Fruit fly (Drosophila melanogaster) Kc167 (cell line): ENCODE data around the gene CG31104.

ENCODE experiments used
- Myc ChIP-seq: fragments of >200 bp; optimal IDR thresholded peaks from 2 replicates; lab custom pipeline; 2017; ENCODE audit warnings: missing external identifiers
- Sin3A ChIP-seq: fragments of >200 bp; optimal IDR thresholded peaks from 2 replicates; lab custom pipeline; 2018; ENCODE audit warnings: missing external identifiers
- h ChIP-seq: fragments of >200 bp; optimal IDR thresholded peaks from 3 replicates; lab custom pipeline; 2018; ENCODE audit warnings: missing external identifiers
- insv ChIP-seq: fragments of >200 bp; optimal IDR thresholded peaks from 3 replicates; lab custom pipeline; 2018; ENCODE audit warnings: missing external identifiers
- psq ChIP-seq: fragments of >200 bp; optimal IDR thresholded peaks from 2 replicates; lab custom pipeline; 2017; ENCODE audit warnings: missing external identifiers
- ttk ChIP-seq: sonication (Bioruptor generic); optimal IDR thresholded peaks from 2 replicates; lab custom pipeline; 2017; ENCODE audit warnings: missing external identifiers

CG31104 gene

dm6 chr3R:25285173-25285572 lies at the start of gene CG31104:
Gene CG31104 (plus strand): TSS chr3R:25285473.
- TF ChIP-seq Sin3A (lab: Kevin White, UChicago) (no peak), h (lab: Kevin White, UChicago) (no peak), psq (lab: Kevin White, UChicago) (no peak), ttk (no peak), insv (lab: Kevin White, UChicago) (no peak), Myc (lab: Kevin White, UChicago) (no peak)

- TF ChIP-seq psq (lab: Kevin White, UChicago) = no peak
- TF ChIP-seq Sin3A (lab: Kevin White, UChicago) = no peak
- no peak for TF ChIP-seq Myc (lab: Kevin White, UChicago)
- no peak for TF ChIP-seq h (lab: Kevin White, UChicago)
- no peak for TF ChIP-seq ttk
- no peak for TF ChIP-seq insv (lab: Kevin White, UChicago)
These were observed 49.2 kb upstream of the CG31104 start for dm6 chr3R:25236121-25236520.

DNA sequence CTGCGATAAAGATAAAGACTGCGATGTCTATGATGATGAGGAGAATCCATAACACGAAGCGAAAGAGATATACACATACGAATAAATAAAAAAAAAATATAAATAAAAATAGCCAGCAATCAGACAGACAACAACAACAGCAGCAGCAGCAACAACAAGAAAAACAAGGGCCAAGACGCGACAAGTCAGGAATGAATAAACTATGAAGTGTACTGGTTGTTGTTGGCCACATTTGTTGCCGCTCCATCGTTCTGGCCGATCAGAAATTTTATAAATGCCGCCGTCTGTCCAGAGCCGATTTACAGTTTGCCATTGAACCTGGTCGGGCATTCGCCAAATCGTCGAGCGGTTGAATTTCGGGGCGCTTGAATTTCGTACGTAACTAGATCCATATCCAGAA lies 48.0 kb upstream of the CG31104 start, which contains the start of gene Jhbp7:
TSS of gene Jhbp7 (plus strand) at position 301 of the 400 bp plus-strand sequence.
- TF ChIP-seq psq (lab: Kevin White, UChicago) = no peak
- no peak for TF ChIP-seq Sin3A (lab: Kevin White, UChicago)
- no peak for TF ChIP-seq ttk
- TF ChIP-seq h (lab: Kevin White, UChicago) = no peak
- TF ChIP-seq Myc (lab: Kevin White, UChicago) = no peak
- TF ChIP-seq insv (lab: Kevin White, UChicago) = no peak

DNA sequence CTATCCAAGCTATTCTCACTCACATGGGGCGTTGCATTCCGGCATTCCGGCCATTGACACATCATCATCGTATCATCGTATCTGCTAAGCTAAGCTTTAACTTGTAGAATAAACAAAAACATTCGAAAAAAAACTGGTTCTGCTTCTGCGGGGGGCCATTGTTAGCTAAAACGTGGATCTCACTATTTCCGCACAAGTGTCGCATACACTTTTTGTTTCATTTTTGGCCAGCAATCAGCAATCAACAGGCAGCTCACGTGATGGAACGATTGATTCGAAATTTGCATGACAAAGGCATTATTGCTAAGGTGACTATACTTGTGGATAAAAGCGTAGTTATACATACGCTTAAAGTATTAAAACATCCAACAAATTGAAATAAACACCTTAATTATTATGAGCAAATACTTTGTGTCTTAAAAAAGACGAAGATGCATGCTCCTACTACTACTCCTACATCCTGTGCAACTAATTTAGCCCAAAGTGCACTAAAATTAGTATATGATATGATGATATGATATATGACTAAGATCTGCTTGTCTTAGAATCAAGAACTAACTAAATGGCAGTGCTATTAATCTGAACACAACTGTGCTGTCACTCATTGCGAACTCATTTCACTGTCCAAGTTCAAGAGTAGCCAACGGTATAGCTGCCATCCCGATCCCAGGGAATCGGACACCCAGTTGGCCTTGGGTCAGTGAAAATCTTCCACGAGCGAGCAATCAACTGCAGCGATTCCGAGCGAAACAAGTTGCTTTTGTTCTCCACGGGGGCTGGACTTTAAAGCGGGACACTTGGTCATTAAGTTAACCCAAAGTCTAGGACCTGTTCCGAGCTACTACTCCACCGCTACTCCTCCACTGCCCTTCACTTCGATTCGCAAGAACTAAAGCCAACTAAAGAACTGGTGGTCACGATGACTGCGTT lies 46.2 kb upstream of the CG31104 start:
- no peak for TF ChIP-seq psq (lab: Kevin White, UChicago)
- TF ChIP-seq h (lab: Kevin White, UChicago) = no peak
- TF ChIP-seq Myc (lab: Kevin White, UChicago) = no peak
- no peak for TF ChIP-seq insv (lab: Kevin White, UChicago)
- no peak for TF ChIP-seq ttk
- TF ChIP-seq Sin3A (lab: Kevin White, UChicago) = no peak

DNA sequence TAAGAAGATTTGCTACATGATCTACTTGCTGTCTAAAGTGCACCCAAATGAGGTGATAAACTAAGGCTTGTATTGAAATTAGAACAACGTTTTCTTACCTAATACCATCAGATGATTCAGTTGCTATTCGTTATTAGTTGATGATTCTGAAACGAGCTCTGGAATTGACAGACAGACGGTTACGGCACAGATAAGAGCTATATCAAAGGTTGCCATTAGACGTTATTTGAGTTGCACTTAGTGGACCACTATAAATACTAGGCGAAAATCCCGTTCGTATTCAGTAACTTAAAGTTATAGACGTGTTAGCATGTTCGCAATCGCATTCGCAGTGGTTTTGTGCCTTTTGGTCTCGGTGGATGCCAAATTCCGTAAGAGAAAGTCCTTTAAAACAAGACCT lies 45.4 kb upstream of the CG31104 start, which contains the start of gene to:
TSS of gene to (plus strand) at position 301 of the 400 bp plus-strand sequence.
- TF ChIP-seq psq (lab: Kevin White, UChicago) (no peak), h (lab: Kevin White, UChicago) (no peak)

DNA sequence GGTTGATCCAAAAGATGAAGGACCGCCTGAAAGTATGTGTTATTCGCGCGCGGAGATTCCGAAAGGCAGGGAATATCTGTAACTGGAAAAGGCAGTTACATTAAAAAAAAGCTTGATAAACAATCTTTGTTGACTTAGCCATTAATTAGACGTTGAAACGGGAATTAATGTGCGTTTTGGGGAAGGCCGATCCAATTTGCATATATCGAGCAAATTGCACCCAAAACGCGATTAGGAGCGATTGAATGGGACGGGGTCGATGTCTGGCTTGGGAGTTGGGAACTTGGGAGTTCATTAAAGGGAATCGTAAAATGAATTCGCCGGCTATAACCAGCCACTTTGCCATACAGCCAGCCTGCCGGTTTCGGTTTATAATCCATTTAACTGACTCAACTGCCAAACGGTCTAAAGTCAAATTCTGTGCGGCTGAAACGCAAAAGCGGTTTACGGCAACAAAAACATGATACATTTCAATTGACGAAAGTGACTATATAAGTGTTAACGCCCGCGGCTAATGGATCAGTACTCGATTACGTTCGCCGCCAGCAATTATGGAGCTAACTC lies 43.7 kb upstream of the CG31104 start, which contains the start of gene CG11854:
TSS of gene CG11854 (plus strand) at position 514 of the 564 bp plus-strand sequence.
- TF ChIP-seq psq (lab: Kevin White, UChicago) = no peak
- no peak for TF ChIP-seq h (lab: Kevin White, UChicago)
- no peak for TF ChIP-seq ttk
- TF ChIP-seq Myc (lab: Kevin White, UChicago) = no peak
- TF ChIP-seq Sin3A (lab: Kevin White, UChicago) = no peak
- TF ChIP-seq insv (lab: Kevin White, UChicago) = no peak

- TF ChIP-seq ttk (no peak), h (lab: Kevin White, UChicago) (no peak)
These were observed 40.0 kb upstream of the CG31104 start, which contains the start of gene bam for dm6 chr3R:25245052-25245813. Gene bam (minus strand): TSS chr3R:25245109.

DNA sequence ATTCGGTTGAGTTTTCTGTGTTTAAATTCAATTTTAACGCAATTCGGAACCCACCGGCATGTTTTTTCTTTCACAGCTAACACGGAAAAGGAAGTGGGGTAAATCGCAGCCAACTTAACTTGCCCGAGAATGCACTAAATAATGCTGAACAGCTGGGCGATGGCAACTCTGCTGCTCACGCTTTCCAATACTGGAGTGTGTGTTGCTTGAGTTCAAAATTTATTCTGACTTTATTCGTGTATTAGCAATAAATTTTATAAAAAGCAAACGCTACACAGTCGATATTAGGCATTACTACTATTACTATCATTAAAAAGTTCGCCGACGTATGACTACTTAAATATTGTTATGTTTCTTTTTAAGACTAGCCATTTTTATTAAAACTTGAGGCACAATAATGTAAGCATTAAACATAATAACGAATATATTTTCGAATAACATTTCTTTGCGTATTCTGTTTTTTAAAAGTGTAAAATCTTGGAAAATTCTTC lies 37.8 kb upstream of the CG31104 start, which contains the start of the genes RpS27 and Nup37:
TSS of gene RpS27 (minus strand) at position 136 of the 491 bp plus-strand sequence.
TSS of gene Nup37 (plus strand) at position 280 of the 491 bp plus-strand sequence.
- TF ChIP-seq Myc (lab: Kevin White, UChicago) = no peak
- no peak for TF ChIP-seq insv (lab: Kevin White, UChicago)

DNA sequence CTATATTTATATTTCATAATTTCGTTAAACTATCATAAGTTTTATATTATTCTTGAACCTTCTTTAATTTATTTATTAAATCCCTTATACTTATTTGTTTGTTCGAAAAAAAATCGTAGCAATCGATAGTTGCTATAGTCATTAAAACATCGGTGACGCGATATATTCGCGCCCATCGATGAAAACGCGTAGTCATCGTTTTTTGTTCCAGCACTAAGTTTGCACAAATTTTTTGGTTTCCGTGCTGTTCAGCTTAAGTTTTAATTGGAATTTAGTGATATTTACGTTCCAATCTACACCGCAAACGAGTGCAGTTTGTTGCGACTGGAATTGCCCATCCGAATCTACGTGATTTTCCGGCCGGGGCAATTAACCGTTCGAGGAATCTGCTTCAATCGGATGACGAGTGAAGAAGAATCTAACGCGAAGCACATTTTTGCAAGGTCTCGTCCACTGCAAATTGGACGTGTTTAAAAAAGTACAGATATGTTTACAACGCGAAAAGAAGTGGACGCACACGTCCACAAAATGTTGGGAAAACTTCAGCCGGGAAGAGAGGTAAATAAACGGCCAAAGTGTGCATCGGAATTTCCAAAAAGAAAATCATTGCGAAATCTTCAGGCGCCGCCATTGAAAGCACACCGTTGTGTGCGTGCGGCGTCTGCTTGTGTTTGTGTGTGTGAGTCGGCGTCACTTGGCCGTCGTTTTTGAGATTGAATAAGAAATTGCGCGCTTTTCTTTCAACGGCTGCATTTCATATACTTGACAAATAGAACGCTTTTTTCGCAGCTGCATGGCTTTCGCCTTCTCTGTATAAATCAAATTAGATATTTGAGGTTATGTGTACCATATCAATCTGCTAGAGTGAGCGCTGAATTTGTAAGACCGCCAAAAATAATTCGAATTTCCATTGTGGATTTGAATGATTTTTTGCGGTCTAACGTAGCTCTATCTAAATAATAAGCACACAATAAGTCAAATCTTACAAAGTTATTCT lies 35.8 kb upstream of the CG31104 start, which contains the start of gene Nup358:
TSS of gene Nup358 (plus strand) at position 204 of the 997 bp plus-strand sequence.
- TF ChIP-seq ttk (no peak), Sin3A (lab: Kevin White, UChicago) (no peak), insv (lab: Kevin White, UChicago) (no peak), psq (lab: Kevin White, UChicago) (no peak), Myc (lab: Kevin White, UChicago) (no peak), h (lab: Kevin White, UChicago) (no peak)

DNA sequence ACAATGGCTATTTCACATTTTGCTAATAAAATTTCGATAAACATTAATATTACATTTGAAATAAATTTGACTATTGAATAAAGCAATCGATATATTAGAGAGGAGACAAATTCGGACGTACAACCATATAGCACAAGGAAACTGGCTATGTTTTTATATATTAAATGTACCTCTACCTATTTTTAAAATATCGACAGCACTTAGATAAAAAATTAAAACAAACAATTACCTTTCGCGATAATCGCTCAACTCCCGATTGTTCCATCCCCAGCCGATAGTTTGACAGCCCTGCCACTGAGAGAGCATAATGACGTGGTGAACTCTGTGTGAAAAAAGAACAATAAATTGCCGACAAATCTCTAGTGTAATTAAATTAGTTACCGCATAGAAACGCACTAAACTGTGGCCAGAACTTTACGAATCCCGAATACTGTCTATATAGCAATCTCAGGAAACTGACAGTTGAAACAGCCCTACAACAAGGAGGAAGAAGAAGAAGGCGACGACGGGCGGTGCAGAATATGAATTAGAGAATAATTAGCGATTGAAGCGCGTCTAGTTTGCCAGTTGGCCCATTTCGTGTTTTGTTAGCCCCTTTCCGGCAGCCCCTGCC lies 26.5 kb upstream of the CG31104 start, which contains the start of gene CG11857:
TSS of gene CG11857 (plus strand) at position 271 of the 613 bp plus-strand sequence.
- TF ChIP-seq h (lab: Kevin White, UChicago) (no peak), ttk (no peak), insv (lab: Kevin White, UChicago) (no peak), psq (lab: Kevin White, UChicago) (no peak), Sin3A (lab: Kevin White, UChicago) (no peak), Myc (lab: Kevin White, UChicago) (no peak)
